Worm (Caenorhabditis elegans): ENCODE results near the gene Y66H1A.8.

Gene Y66H1A.8

DNA sequence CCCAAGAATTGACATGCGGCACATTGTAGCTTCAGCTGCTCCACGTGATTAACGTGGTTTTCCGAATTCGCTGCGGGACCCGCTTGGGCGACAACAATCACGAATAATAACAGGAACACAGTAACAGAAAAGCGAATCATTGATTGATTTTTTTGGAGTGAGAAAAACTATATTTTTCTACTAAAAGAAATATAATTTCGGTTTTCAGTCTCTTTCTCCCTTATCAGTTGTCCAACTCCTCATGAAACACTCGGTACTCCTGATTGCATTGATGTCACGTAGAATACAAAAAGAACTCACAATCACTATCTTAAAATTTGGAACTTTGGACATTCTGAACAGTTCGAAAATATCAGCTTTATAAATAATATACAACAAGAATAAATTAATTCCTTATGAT, 25.8 kb downstream of the Y66H1A.8 start, which contains the start of gene Y66H1A.5:
Gene Y66H1A.5, minus strand, starts transcription at position 265 of the 400 bp plus-strand sequence.
- TF ChIP-seq nhr-237 (tag; optimal IDR thresholded peaks at IDR 0.05) = no peak
- TF ChIP-seq hlh-30 (tag; optimal IDR thresholded peaks at IDR 0.05; ENCODE audit: insufficient read depth) = peak; percentile 5
- TF ChIP-seq dve-1 (tag; optimal IDR thresholded peaks at IDR 0.05; ENCODE audit: insufficient read depth) = peak; percentile 66
- no peak for TF ChIP-seq madf-9 (GFP tag; conservative IDR thresholded peaks at IDR 0.05)
- no peak for TF ChIP-seq duxl-1 (tag; optimal IDR thresholded peaks at IDR 0.05; ENCODE audit: poor library complexity)
- TF ChIP-seq daf-19 (GFP tag; conservative IDR thresholded peaks at IDR 0.05) = no peak
- no peak for TF ChIP-seq gei-8 (GFP tag; optimal IDR thresholded peaks at IDR 0.05)
- TF ChIP-seq ceh-28 (tag; optimal IDR thresholded peaks at IDR 0.05) = no peak
- TF ChIP-seq F26F4.8 (GFP tag; conservative IDR thresholded peaks at IDR 0.05) = no peak
- TF ChIP-seq ceh-82 (tag; optimal IDR thresholded peaks at IDR 0.05) = no peak
- TF ChIP-seq nhr-77 (tag; optimal IDR thresholded peaks at IDR 0.05) = peak; percentile 89
- TF ChIP-seq mdl-1 (tag; optimal IDR thresholded peaks at IDR 0.05) = no peak
- TF ChIP-seq pqm-1 (tag; optimal IDR thresholded peaks at IDR 0.05) = peak; percentile 74
- TF ChIP-seq dmd-6 (GFP tag; IDR thresholded peaks at IDR 0.05) = peak; percentile 31; the same call in 1 of the 2 replicates
- TF ChIP-seq php-3 (GFP tag; IDR thresholded peaks at IDR 0.05) = no peak
- no peak for TF ChIP-seq dmd-9 (GFP tag; IDR thresholded peaks at IDR 0.05)
- TF ChIP-seq hmg-1.1 (GFP tag; IDR thresholded peaks at IDR 0.05) = no peak
- TF ChIP-seq dpl-1 (GFP tag; optimal IDR thresholded peaks at IDR 0.05) = no peak
- TF ChIP-seq nhr-41 (GFP tag; IDR thresholded peaks at IDR 0.05) = no peak
- peak; percentile 41 for TF ChIP-seq nhr-10 (tag; optimal IDR thresholded peaks at IDR 0.05)
- no peak for TF ChIP-seq spr-3 (GFP tag; optimal IDR thresholded peaks at IDR 0.05)
- TF ChIP-seq ZK546.5 (tag; optimal IDR thresholded peaks at IDR 0.05) = no peak
- peak; percentile 29 for TF ChIP-seq hlh-11 (tag; optimal IDR thresholded peaks at IDR 0.05)
- no peak for TF ChIP-seq T20F7.1 (GFP tag; optimal IDR thresholded peaks at IDR 0.05)
- no peak for TF ChIP-seq ctbp-1 (GFP tag; IDR thresholded peaks at IDR 0.05)
- peak; percentile 10 for TF ChIP-seq mep-1 (tag; optimal IDR thresholded peaks at IDR 0.05)
- TF ChIP-seq daf-16 (GFP tag; optimal IDR thresholded peaks at IDR 0.05) = no peak
- peak; percentile 46 for TF ChIP-seq daf-16 (tag; optimal IDR thresholded peaks at IDR 0.05)
- TF ChIP-seq hif-1 (tag; optimal IDR thresholded peaks at IDR 0.05) = peak in 1 of 2 experiments; percentile 60
- no peak for TF ChIP-seq lsy-2 (tag; optimal IDR thresholded peaks at IDR 0.05)
- TF ChIP-seq Y48G9A.11 (GFP tag; IDR thresholded peaks at IDR 0.05) = no peak
- no peak for TF ChIP-seq ceh-20 (GFP tag; IDR thresholded peaks at IDR 0.05)
- TF ChIP-seq zfp-3 (GFP tag; conservative IDR thresholded peaks at IDR 0.05) = no peak
- peak; percentile 94 for TF ChIP-seq nhr-28 (tag; optimal IDR thresholded peaks at IDR 0.05)
- TF ChIP-seq nhr-76 (tag; optimal IDR thresholded peaks at IDR 0.05) = no peak
- TF ChIP-seq fkh-10 (GFP tag; optimal IDR thresholded peaks at IDR 0.05) = no peak

DNA sequence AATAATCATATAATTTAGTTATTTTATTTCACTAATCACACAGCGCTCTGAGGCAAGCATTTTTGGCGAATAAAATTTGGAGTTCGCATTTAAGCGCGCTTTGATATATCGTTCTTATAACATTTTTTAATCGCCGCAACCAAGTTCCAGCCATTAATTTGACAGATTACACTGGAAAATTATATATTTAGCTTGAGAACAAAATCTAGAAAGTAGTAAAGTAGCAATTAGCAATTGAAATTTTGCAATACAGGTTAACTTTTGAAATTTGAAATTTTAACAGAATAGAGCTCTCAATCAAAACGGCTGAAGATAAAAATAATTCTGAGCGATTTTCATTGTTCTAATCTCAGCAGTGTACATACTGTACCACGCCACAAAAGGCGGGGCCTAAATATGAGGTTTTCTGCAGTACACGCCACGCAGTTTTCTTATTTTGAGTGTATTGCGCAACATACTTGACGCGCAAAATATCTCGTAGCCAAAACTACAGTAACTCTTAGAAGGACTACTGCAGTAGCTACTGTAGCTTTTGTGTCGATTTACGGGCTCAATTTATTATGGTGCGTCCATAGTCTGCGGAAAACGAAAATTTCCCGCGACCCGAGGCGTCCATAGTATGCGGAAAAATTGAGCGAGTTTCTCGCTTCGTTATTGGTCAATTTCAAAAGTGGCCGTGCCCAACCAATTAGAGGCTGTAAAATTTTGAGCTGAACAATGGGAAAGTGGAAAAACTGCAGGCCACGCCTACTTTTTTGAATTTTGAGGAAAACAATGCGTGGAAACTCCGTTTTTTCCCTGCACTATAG, 27.4 kb downstream of the Y66H1A.8 start:
- TF ChIP-seq pha-4 (GFP tag; IDR thresholded peaks at IDR 0.05) = peak; percentile 8; the same call in 1 of the 2 replicates
- TF ChIP-seq pha-4 (tag; optimal IDR thresholded peaks at IDR 0.05) = no peak
- 0 out of 2 replicates have a peak, but pooled peaks have one; percentile 11 for TF ChIP-seq Y105C5A.15 (GFP tag; IDR thresholded peaks at IDR 0.05)
- 0 out of 2 replicates have a peak, but pooled peaks have one; percentile 13 for TF ChIP-seq T26A8.4 (GFP tag; IDR thresholded peaks at IDR 0.05)
- 0 out of 2 replicates have a peak, but pooled peaks have one; percentile 20 for TF ChIP-seq Y75B8A.6 (GFP tag; IDR thresholded peaks at IDR 0.05)
- TF ChIP-seq cey-2 (tag; optimal IDR thresholded peaks at IDR 0.05; ENCODE audit: borderline replicate concordance, insufficient read depth) = no peak
- no peak for TF ChIP-seq Y5F2A.4 (GFP tag; optimal IDR thresholded peaks at IDR 0.05)
- TF ChIP-seq daf-16 (GFP tag; optimal IDR thresholded peaks at IDR 0.05) = no peak
- peak; percentile 23 for TF ChIP-seq daf-16 (tag; optimal IDR thresholded peaks at IDR 0.05)
- TF ChIP-seq F49E8.2 (tag; optimal IDR thresholded peaks at IDR 0.05; ENCODE audit: borderline replicate concordance) = peak; percentile 63
- TF ChIP-seq arid-1 (GFP tag; conservative IDR thresholded peaks at IDR 0.05) = 0 out of 2 replicates have a peak, but pooled peaks have one; percentile 4
- no peak for TF ChIP-seq dpl-1 (GFP tag; optimal IDR thresholded peaks at IDR 0.05)
- no peak for TF ChIP-seq D1046.2 (GFP tag; IDR thresholded peaks at IDR 0.05)
- TF ChIP-seq tag-97 (GFP tag; IDR thresholded peaks at IDR 0.05) = no peak
- TF ChIP-seq lin-38 (GFP tag; IDR thresholded peaks at IDR 0.05) = peak; percentile 62
- TF ChIP-seq Y48G9A.11 (GFP tag; IDR thresholded peaks at IDR 0.05) = peak; percentile 76
- TF ChIP-seq mes-2 (tag; optimal IDR thresholded peaks at IDR 0.05; ENCODE audit: poor library complexity, severe bottlenecking) = no peak
